Fruit fly (Drosophila melanogaster): ENCODE measurements around the gene Anp.

Anp gene

dm6 chr3R:30208766-30209484 is 823 bp upstream of the Anp start, which contains the start of gene RpS7 (continued):
- TF ChIP-seq CG10431 (GFP tag; optimal IDR thresholded peaks at IDR 0.05) (peak; percentile 77), pzg (GFP tag; optimal IDR thresholded peaks at IDR 0.05) (peak; percentile 54), sens-2 (GFP tag; IDR thresholded peaks at IDR 0.05) (peak; percentile 81), CHES-1-like (GFP tag; optimal IDR thresholded peaks at IDR 0.05) (peak; percentile 32), CG10209 (GFP tag; optimal IDR thresholded peaks at IDR 0.05) (peak; percentile 64), cad (GFP tag; optimal IDR thresholded peaks at IDR 0.05) (no peak), CG30020 (tag; optimal IDR thresholded peaks at IDR 0.05) (peak; percentile 47), CG1233 (GFP tag; optimal IDR thresholded peaks at IDR 0.05) (peak; percentile 80), Usf (GFP tag; optimal IDR thresholded peaks at IDR 0.05) (peak; percentile 37), Ets65A (GFP tag) (peak; percentile 93), ATbp (GFP tag; optimal IDR thresholded peaks at IDR 0.05) (peak; percentile 67), pfk (GFP tag; optimal IDR thresholded peaks at IDR 0.05) (peak; percentile 71), Drgx (GFP tag; IDR thresholded peaks at IDR 0.05) (peak; percentile 53), corto (GFP tag; optimal IDR thresholded peaks at IDR 0.05) (no peak), HmgZ (tag; optimal IDR thresholded peaks at IDR 0.05) (peak; percentile 31), Abd-B (GFP tag; optimal IDR thresholded peaks at IDR 0.05) (no peak), E2f2 (GFP tag; IDR thresholded peaks at IDR 0.05) (peak; percentile 44; the same call in 1 of the 2 replicates), NK7.1 (GFP tag; optimal IDR thresholded peaks at IDR 0.05) (peak; percentile 46), CG7786 (GFP tag; optimal IDR thresholded peaks at IDR 0.05) (no peak), CoRest (tag; optimal IDR thresholded peaks at IDR 0.05) (peak; percentile 63)

- TF ChIP-seq chinmo (GFP tag; IDR thresholded peaks at IDR 0.05; ENCODE audit: partially characterized antibody) (0 out of 4 replicates have a peak, but pooled peaks have one; percentile 56), CG2875 (GFP tag; optimal IDR thresholded peaks at IDR 0.05) (no peak), CG9215 (GFP tag; IDR thresholded peaks at IDR 0.05) (no peak), CrebB (tag; optimal IDR thresholded peaks at IDR 0.05) (no peak), CG7987 (GFP tag; optimal IDR thresholded peaks at IDR 0.05) (no peak), bcd (GFP tag; optimal IDR thresholded peaks at IDR 0.05) (no peak), gt (GFP tag; IDR thresholded peaks at IDR 0.05) (no peak), CG14860 (GFP tag; IDR thresholded peaks at IDR 0.05; ENCODE audit: partially characterized antibody) (no peak), Side (GFP tag; optimal IDR thresholded peaks at IDR 0.05) (no peak)
Observed at dm6 chr3R:30210560-30210959, 812 bp downstream of the Anp start, which contains the start of gene CecA1. CecA1 (plus strand) TSS chr3R:30210874.

- TF ChIP-seq lov (optimal IDR thresholded peaks at IDR 0.05) (no peak), lov (GFP tag; IDR thresholded peaks at IDR 0.05) (0 out of 3 replicates have a peak, but pooled peaks have one; percentile 10), CG31441 (GFP tag; IDR thresholded peaks at IDR 0.05) (no peak), esg (GFP tag; conservative IDR thresholded peaks at IDR 0.05) (no peak), inv (GFP tag; IDR thresholded peaks at IDR 0.05; ENCODE audit: partially characterized antibody) (no peak), CG9437 (GFP tag; optimal IDR thresholded peaks at IDR 0.05) (no peak), CG9932 (GFP tag; IDR thresholded peaks at IDR 0.05) (no peak), CG11456 (GFP tag; IDR thresholded peaks at IDR 0.05) (no peak)
Observed at dm6 chr3R:30211856-30212255, 2.1 kb downstream of the Anp start, which contains the start of gene CecA2. CecA2 (plus strand) TSS chr3R:30212156.
